Fruit fly (Drosophila melanogaster) whole organism, wandering third instar larva: Measurements from ENCODE around the gene RpS20.

Source experiments
- CG32264 ChIP-seq: fragments of 200-800 bp; sonication (Bioruptor generic); optimal IDR thresholded peaks from 2 replicates; lab custom pipeline; 2016; ENCODE audit warnings: missing biosample characterization, missing genetic modification characterization
- CG9705 ChIP-seq: fragments of 200-800 bp; sonication (Bioruptor generic); optimal IDR thresholded peaks from 2 replicates; lab custom pipeline; 2018; ENCODE audit warnings: missing biosample characterization, mild to moderate bottlenecking, missing genetic modification characterization
- CrebA ChIP-seq: fragments of 200-800 bp; sonication (Bioruptor generic); optimal IDR thresholded peaks from 2 replicates; lab custom pipeline; 2016; ENCODE audit warnings: missing biosample characterization, mild to moderate bottlenecking, missing genetic modification characterization, borderline replicate concordance
- Dfd ChIP-seq: fragments of >200 bp; optimal IDR thresholded peaks from 2 replicates; lab custom pipeline; 2017; ENCODE audit warnings: missing biosample characterization, missing genetic modification characterization
- Jra ChIP-seq: sonication (Bioruptor generic); optimal IDR thresholded peaks from 2 replicates; lab custom pipeline; 2016; ENCODE audit warnings: missing biosample characterization, missing genetic modification characterization
- Myc ChIP-seq: fragments of >200 bp; optimal IDR thresholded peaks from 2 replicates; lab custom pipeline; 2017
- OdsH ChIP-seq: fragments of 200-800 bp; sonication (Bioruptor generic); optimal IDR thresholded peaks from 2 replicates; lab custom pipeline; 2016; ENCODE audit warnings: missing biosample characterization, mild to moderate bottlenecking, missing genetic modification characterization
- Sp1 ChIP-seq: fragments of 200-800 bp; sonication (Bioruptor generic); optimal IDR thresholded peaks from 3 replicates; lab custom pipeline; 2019; ENCODE audit warnings: missing biosample characterization, mild to moderate bottlenecking, missing genetic modification characterization, moderate library complexity
- br ChIP-seq: fragments of 200-800 bp; sonication (Bioruptor generic); optimal IDR thresholded peaks from 2 replicates; lab custom pipeline; 2016; ENCODE audit warnings: missing biosample characterization, missing genetic modification characterization
- dmrt93B ChIP-seq: fragments of 200-800 bp; sonication (Bioruptor generic); optimal IDR thresholded peaks from 2 replicates; lab custom pipeline; 2018; ENCODE audit warnings: missing biosample characterization, mild to moderate bottlenecking, missing genetic modification characterization
- ey ChIP-seq: fragments of 200-800 bp; sonication (Bioruptor generic); optimal IDR thresholded peaks from 2 replicates; lab custom pipeline; 2016; ENCODE audit warnings: missing biosample characterization, missing genetic modification characterization
- h ChIP-seq: fragments of 200-800 bp; sonication (Bioruptor generic); optimal IDR thresholded peaks from 3 replicates; lab custom pipeline; 2016; ENCODE audit warnings: missing biosample characterization, mild to moderate bottlenecking, missing genetic modification characterization
- lola ChIP-seq: fragments of >200 bp; optimal IDR thresholded peaks from 2 replicates; lab custom pipeline; 2017; ENCODE audit warnings: missing biosample characterization, missing genetic modification characterization
- woc ChIP-seq: sonication (Bioruptor generic); optimal IDR thresholded peaks from 2 replicates; lab custom pipeline; 2016; ENCODE audit warnings: missing biosample characterization, mild to moderate bottlenecking, missing genetic modification characterization

DNA sequence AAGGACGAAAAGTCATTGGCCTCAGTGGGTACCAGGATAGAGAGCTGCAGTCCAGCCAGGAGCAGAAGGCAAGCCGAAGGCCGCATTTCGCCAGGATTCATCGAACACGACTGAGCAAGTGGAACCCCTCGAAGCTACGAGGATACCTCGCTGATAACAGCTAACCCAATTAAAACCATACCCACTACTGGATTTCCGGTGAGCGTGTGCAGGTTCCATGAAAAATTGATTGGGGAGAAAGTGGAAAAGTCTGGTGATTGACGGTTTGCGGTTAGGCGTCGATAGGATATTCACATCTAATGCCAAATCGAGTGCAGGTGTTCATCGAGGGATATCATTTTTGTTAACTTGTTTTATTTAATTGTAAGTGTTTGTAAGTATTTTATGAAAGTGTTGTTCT is 37.9 kb downstream of the RpS20 start, which contains the start of gene Ir93a:
- TF ChIP-seq Myc = no peak
- no peak for TF ChIP-seq OdsH (GFP tag; lab: Kevin White, UChicago)
- TF ChIP-seq br (GFP tag; lab: Kevin White, UChicago) = no peak
- TF ChIP-seq dmrt93B (GFP tag; lab: Kevin White, UChicago) = no peak
- no peak for TF ChIP-seq lola (GFP tag; lab: Kevin White, UChicago)
- TF ChIP-seq CG32264 = no peak
- no peak for TF ChIP-seq CrebA (GFP tag; lab: Kevin White, UChicago)
- TF ChIP-seq ey (GFP tag; lab: Kevin White, UChicago) = no peak
- no peak for TF ChIP-seq Jra (GFP tag; lab: Kevin White, UChicago)
- TF ChIP-seq Sp1 = no peak
- no peak for TF ChIP-seq woc (GFP tag; lab: Kevin White, UChicago)
- no peak for TF ChIP-seq Dfd
- no peak for TF ChIP-seq CG9705 (GFP tag; lab: Kevin White, UChicago)
- TF ChIP-seq h (GFP tag; lab: Kevin White, UChicago) = no peak
